Worm (Caenorhabditis elegans) whole organism, L4 larva: ENCODE measurements around the gene har-1.

Source experiments
- F37D6.2 ChIP-seq: sonication (generic microtip); optimal IDR thresholded peaks from 2 replicates; lab custom pipeline; 2016; ENCODE audit warnings: mild to moderate bottlenecking, missing genetic modification characterization, missing compliant biosample characterization
- F49E8.2 ChIP-seq: sonication (generic microtip); optimal IDR thresholded peaks from 2 replicates; lab custom pipeline; 2016; ENCODE audit warnings: missing compliant biosample characterization, mild to moderate bottlenecking, missing genetic modification characterization, borderline replicate concordance
- T20F7.1 ChIP-seq: fragments of 200-800 bp; sonication (Bioruptor generic); optimal IDR thresholded peaks from 2 replicates; lab custom pipeline; 2018; ENCODE audit warnings: mild to moderate bottlenecking, missing genetic modification characterization, missing compliant biosample characterization
- ctbp-1 ChIP-seq: fragments of 200-800 bp; sonication (Bioruptor generic); IDR thresholded peaks from 2 replicates; pipeline ENCODE4 v1.3.6; 2022; ENCODE audit warnings: missing genetic modification reagents, missing genetic modification characterization, missing compliant biosample characterization
- fkh-10 ChIP-seq: fragments of 150-350 bp; optimal IDR thresholded peaks from 2 replicates; lab custom pipeline; 2014; ENCODE audit warnings: missing biosample characterization, missing genetic modification reagents, missing genetic modification characterization
- lin-29 ChIP-seq: fragments of 200-800 bp; sonication (Bioruptor generic); IDR thresholded peaks from 2 replicates; pipeline ENCODE4 v1.3.6; 2022; ENCODE audit warnings: missing genetic modification reagents, missing genetic modification characterization, missing compliant biosample characterization
- lsy-2 ChIP-seq, 2 experiments: fragments of 150-350 bp in 1 of 2; sonication (generic microtip) in 1 of 2; optimal IDR thresholded peaks; 2 replicates each; lab custom pipeline; 2014 to 2017; ENCODE audit warnings: missing biosample characterization in 2 of 2, missing genetic modification characterization in 2 of 2
- nhr-42 ChIP-seq: fragments of 200-800 bp; sonication (Bioruptor generic); IDR thresholded peaks from 2 replicates; pipeline ENCODE4 v1.3.6; 2022; ENCODE audit warnings: missing genetic modification characterization, missing compliant biosample characterization
- nhr-76 ChIP-seq: fragments of 150-350 bp; optimal IDR thresholded peaks from 2 replicates; lab custom pipeline; 2014; ENCODE audit warnings: missing biosample characterization, missing genetic modification characterization
- set-16 ChIP-seq: fragments of 200-800 bp; sonication (Bioruptor generic); IDR thresholded peaks from 2 replicates; pipeline ENCODE4 v1.3.6; 2022; ENCODE audit warnings: missing genetic modification reagents, missing genetic modification characterization, missing compliant biosample characterization
- unc-39 ChIP-seq: sonication (generic microtip); optimal IDR thresholded peaks from 2 replicates; lab custom pipeline; 2017; ENCODE audit warnings: missing biosample characterization, missing genetic modification characterization
- unc-62 ChIP-seq, 3 experiments: fragments of 150-350 bp in 1 of 3; sonication (generic microtip); optimal IDR thresholded peaks in 2 of 3; peaks in 1 of 3; 1 replicate in 1 of 3; 2 replicates in 2 of 3; lab custom pipeline; 2014 to 2017; ENCODE audit warnings: missing biosample characterization in 3 of 3, missing genetic modification characterization in 3 of 3, missing genetic modification reagents in 3 of 3, missing genotype in 1 of 3
- zag-1 ChIP-seq: fragments of 150-350 bp; optimal IDR thresholded peaks from 2 replicates; lab custom pipeline; 2014; ENCODE audit warnings: missing biosample characterization, missing genetic modification characterization

ce11 chrIII:4152828-4153227 lies 974 bp downstream of the har-1 start:
- TF ChIP-seq lsy-2 (tag; optimal IDR thresholded peaks at IDR 0.05; lab: Kevin White, UChicago) (no peak), zag-1 (tag; lab: Kevin White, UChicago) (no peak), unc-39 (tag; lab: Kevin White, UChicago) (no peak), F37D6.2 (no peak), unc-62 (GFP tag; optimal IDR thresholded peaks at IDR 0.05 in 1 of 2; lab: Kevin White, UChicago) (no peak), unc-62 (tag; optimal IDR thresholded peaks at IDR 0.05; lab: Kevin White, UChicago) (no peak), nhr-42 (GFP tag; lab: Robert Waterston, UW) (no peak), T20F7.1 (GFP tag; lab: Kevin White, UChicago) (peak; percentile 49), set-16 (no peak), fkh-10 (GFP tag; lab: Kevin White, UChicago) (no peak), ctbp-1 (GFP tag; lab: Robert Waterston, UW) (0 out of 2 replicates have a peak, but pooled peaks have one; percentile 22), lin-29 (GFP tag; lab: Robert Waterston, UW) (no peak), F49E8.2 (tag; lab: Kevin White, UChicago) (no peak), nhr-76 (tag; lab: Kevin White, UChicago) (no peak)
